Worm (Caenorhabditis elegans) whole organism, mixed stage, embryonic: ENCODE data around the gene srlf-30.

Experiments
- M03D4.4 ChIP-seq: sonication (generic microtip); optimal IDR thresholded peaks from 2 replicates; lab custom pipeline; 2017; ENCODE audit warnings: mild to moderate bottlenecking, missing genetic modification characterization, missing compliant biosample characterization
- bed-3 ChIP-seq: fragments of 200-800 bp; sonication (Bioruptor generic); optimal IDR thresholded peaks from 3 replicates; lab custom pipeline; 2018; ENCODE audit warnings: mild to moderate bottlenecking, missing genetic modification characterization, moderate library complexity, missing compliant biosample characterization
- blmp-1 ChIP-seq: fragments of 150-350 bp; optimal IDR thresholded peaks from 2 replicates; lab custom pipeline; 2014; ENCODE audit warnings: missing biosample characterization, missing genetic modification characterization
- ceh-39 ChIP-seq: fragments of 150-350 bp; optimal IDR thresholded peaks from 2 replicates; lab custom pipeline; 2014; ENCODE audit warnings: missing biosample characterization, missing genetic modification characterization
- ceh-43 ChIP-seq: fragments of 200-800 bp; sonication (Bioruptor generic); optimal IDR thresholded peaks from 2 replicates; lab custom pipeline; 2018; ENCODE audit warnings: mild to moderate bottlenecking, missing genetic modification characterization, moderate library complexity, missing compliant biosample characterization
- ces-1 ChIP-seq: fragments of 150-350 bp; optimal IDR thresholded peaks from 2 replicates; lab custom pipeline; 2014; ENCODE audit warnings: missing biosample characterization, missing genetic modification reagents, missing genetic modification characterization
- cnd-1 ChIP-seq: fragments of 200-800 bp; sonication (Bioruptor generic); optimal IDR thresholded peaks from 2 replicates; lab custom pipeline; 2018; ENCODE audit warnings: mild to moderate bottlenecking, missing genetic modification characterization, missing compliant biosample characterization
- drap-1 ChIP-seq: fragments of 200-800 bp; sonication (Bioruptor generic); optimal IDR thresholded peaks from 3 replicates; lab custom pipeline; 2018; ENCODE audit warnings: mild to moderate bottlenecking, missing genetic modification characterization, missing compliant biosample characterization
- elt-1 ChIP-seq: sonication (generic microtip); optimal IDR thresholded peaks from 2 replicates; lab custom pipeline; 2017; ENCODE audit warnings: missing genetic modification characterization, mild to moderate bottlenecking, missing compliant biosample characterization, antibody characterized with exemption, moderate library complexity, borderline replicate concordance; ENCODE audit not compliant: insufficient read depth
- flh-1 ChIP-seq: fragments of 200-800 bp; sonication (Bioruptor generic); optimal IDR thresholded peaks from 2 replicates; lab custom pipeline; 2018; ENCODE audit warnings: mild to moderate bottlenecking, missing genetic modification characterization, moderate library complexity, missing compliant biosample characterization
- ham-2 ChIP-seq: fragments of 200-800 bp; sonication (Bioruptor generic); optimal IDR thresholded peaks from 2 replicates; lab custom pipeline; 2018; ENCODE audit warnings: mild to moderate bottlenecking, missing genetic modification characterization, missing compliant biosample characterization
- hlh-1 ChIP-seq: fragments of 150-350 bp; optimal IDR thresholded peaks from 2 replicates; lab custom pipeline; 2014; ENCODE audit warnings: missing biosample characterization, missing genetic modification reagents, missing genetic modification characterization
- lin-13 ChIP-seq: fragments of 150-350 bp; optimal IDR thresholded peaks from 2 replicates; lab custom pipeline; 2014; ENCODE audit warnings: missing biosample characterization, missing genetic modification characterization
- lin-32 ChIP-seq: fragments of 200-800 bp; sonication (Bioruptor generic); optimal IDR thresholded peaks from 2 replicates; lab custom pipeline; 2018; ENCODE audit warnings: mild to moderate bottlenecking, missing genetic modification characterization, missing compliant biosample characterization
- mab-5 ChIP-seq: fragments of 150-350 bp; optimal IDR thresholded peaks from 2 replicates; lab custom pipeline; 2014; ENCODE audit warnings: missing biosample characterization, missing genetic modification characterization
- mep-1 ChIP-seq: fragments of 150-350 bp; optimal IDR thresholded peaks from 2 replicates; lab custom pipeline; 2017; ENCODE audit warnings: missing biosample characterization, missing genetic modification reagents, missing genetic modification characterization, inconsistent platforms
- mls-2 ChIP-seq: sonication (generic microtip); optimal IDR thresholded peaks from 2 replicates; lab custom pipeline; 2016; ENCODE audit warnings: mild to moderate bottlenecking, missing genetic modification characterization, moderate library complexity, missing compliant biosample characterization
- nhr-12 ChIP-seq: fragments of 150-350 bp; optimal IDR thresholded peaks from 2 replicates; lab custom pipeline; 2014; ENCODE audit warnings: missing biosample characterization, missing genetic modification characterization
- nhr-2 ChIP-seq: fragments of 150-350 bp; optimal IDR thresholded peaks from 2 replicates; lab custom pipeline; 2014; ENCODE audit warnings: missing biosample characterization, missing genetic modification characterization
- nhr-28 ChIP-seq: fragments of 150-350 bp; optimal IDR thresholded peaks from 2 replicates; lab custom pipeline; 2014; ENCODE audit warnings: missing biosample characterization, missing genetic modification characterization
- nhr-76 ChIP-seq: sonication (generic microtip); optimal IDR thresholded peaks from 2 replicates; lab custom pipeline; 2017; ENCODE audit warnings: missing biosample characterization, missing genetic modification characterization
- pha-4 ChIP-seq: fragments of 150-350 bp; optimal IDR thresholded peaks from 2 replicates; lab custom pipeline; 2018; ENCODE audit warnings: missing biosample characterization, missing genetic modification reagents, missing genetic modification characterization
- sem-2 ChIP-seq: fragments of 200-800 bp; sonication (Bioruptor generic); optimal IDR thresholded peaks from 2 replicates; lab custom pipeline; 2018; ENCODE audit warnings: mild to moderate bottlenecking, missing genetic modification characterization, missing compliant biosample characterization
- snpc-4 ChIP-seq: fragments of 150-350 bp; optimal IDR thresholded peaks from 2 replicates; lab custom pipeline; 2014; ENCODE audit warnings: missing biosample characterization, missing genetic modification characterization
- tbx-8 ChIP-seq: fragments of 200-800 bp; sonication (Bioruptor generic); optimal IDR thresholded peaks from 2 replicates; lab custom pipeline; 2018; ENCODE audit warnings: mild to moderate bottlenecking, missing genetic modification characterization, moderate library complexity, missing compliant biosample characterization
- unc-120 ChIP-seq: sonication (generic microtip); optimal IDR thresholded peaks from 2 replicates; lab custom pipeline; 2017; ENCODE audit warnings: missing genetic modification characterization, missing compliant biosample characterization; ENCODE audit not compliant: poor library complexity, severe bottlenecking
- unc-39 ChIP-seq: fragments of 150-350 bp; optimal IDR thresholded peaks from 2 replicates; lab custom pipeline; 2014; ENCODE audit warnings: missing biosample characterization, missing genetic modification characterization
- unc-62 ChIP-seq: fragments of 150-350 bp; optimal IDR thresholded peaks from 2 replicates; lab custom pipeline; 2014; ENCODE audit warnings: missing biosample characterization, missing genetic modification reagents, missing genetic modification characterization

The srlf-30 gene

DNA sequence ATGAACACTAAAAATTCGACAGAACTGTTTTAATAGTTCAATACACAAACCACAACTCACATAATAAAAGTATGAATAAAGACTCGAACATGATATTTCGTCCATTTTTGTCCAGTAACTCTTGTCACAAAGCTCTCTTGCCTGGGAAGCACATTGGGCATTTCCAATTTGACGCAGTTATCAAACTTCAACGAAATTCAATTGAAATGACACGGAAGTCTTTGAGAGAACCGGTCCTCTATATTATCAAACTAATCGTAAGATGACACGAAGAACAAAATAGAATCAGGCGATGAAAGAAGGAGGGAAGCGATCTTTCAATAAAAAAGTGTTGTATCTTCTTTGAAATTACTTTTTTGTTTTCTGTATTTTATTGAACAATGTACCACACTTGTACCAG is 45.1 kb upstream of the srlf-30 start, which contains the start of gene T11G6.3:
TSS of gene T11G6.3 (minus strand) at position 189 of the 400 bp plus-strand sequence.
- TF ChIP-seq ham-2 (GFP tag; lab: Kevin White, UChicago) (no peak), bed-3 (GFP tag; lab: Kevin White, UChicago) (no peak), ceh-43 (GFP tag; lab: Kevin White, UChicago) (no peak), cnd-1 (tag; lab: Kevin White, UChicago) (no peak), hlh-1 (tag; lab: Kevin White, UChicago) (no peak)

- TF ChIP-seq unc-39 (no peak), bed-3 (GFP tag; lab: Kevin White, UChicago) (no peak), mab-5 (tag; lab: Kevin White, UChicago) (no peak), blmp-1 (tag; lab: Kevin White, UChicago) (no peak), tbx-8 (GFP tag; lab: Kevin White, UChicago) (no peak)
Measured at ce11 chrIV:10855946-10856345, 44.2 kb upstream of the srlf-30 start.

- TF ChIP-seq bed-3 (GFP tag; lab: Kevin White, UChicago) (no peak), lin-13 (tag; lab: Kevin White, UChicago) (no peak), pha-4 (tag; lab: Kevin White, UChicago) (no peak), nhr-12 (no peak), mep-1 (tag; lab: Kevin White, UChicago) (no peak)
Measured at ce11 chrIV:10858300-10859016, 41.7 kb upstream of the srlf-30 start, which contains the start of the genes T11G6.2 and hars-1. T11G6.2 (minus strand) TSS chrIV:10858496. hars-1 (plus strand) TSS chrIV:10858957.

- no peak for TF ChIP-seq snpc-4 (tag; lab: Kevin White, UChicago)
- TF ChIP-seq mep-1 (tag; lab: Kevin White, UChicago), result no peak
- no peak for TF ChIP-seq lin-32
- TF ChIP-seq mls-2, result no peak
- TF ChIP-seq ceh-39 (tag; lab: Kevin White, UChicago), result no peak
- TF ChIP-seq hlh-1 (tag; lab: Kevin White, UChicago), result no peak
- TF ChIP-seq pha-4 (tag; lab: Kevin White, UChicago), result no peak
- no peak for TF ChIP-seq cnd-1 (tag; lab: Kevin White, UChicago)
- no peak for TF ChIP-seq elt-1
- no peak for TF ChIP-seq drap-1
- TF ChIP-seq lin-13 (tag; lab: Kevin White, UChicago), result no peak
- no peak for TF ChIP-seq nhr-28 (tag; lab: Kevin White, UChicago)
- no peak for TF ChIP-seq nhr-76
- no peak for TF ChIP-seq unc-62 (GFP tag; lab: Kevin White, UChicago)
- no peak for TF ChIP-seq M03D4.4
- no peak for TF ChIP-seq nhr-12
- no peak for TF ChIP-seq sem-2 (GFP tag; lab: Kevin White, UChicago)
Measured at ce11 chrIV:10861102-10861501, 39.1 kb upstream of the srlf-30 start, which contains the start of gene rbm-22. rbm-22 (plus strand) TSS chrIV:10861402.

ce11 chrIV:10864031-10864430 is 36.2 kb upstream of the srlf-30 start, which contains the start of gene nish-1:
nish-1 (plus strand) TSS chrIV:10864331.
- TF ChIP-seq unc-62 (GFP tag; lab: Kevin White, UChicago) (no peak), ces-1 (GFP tag; lab: Kevin White, UChicago) (no peak), unc-120 (tag; lab: Kevin White, UChicago) (no peak), mep-1 (tag; lab: Kevin White, UChicago) (no peak), flh-1 (GFP tag; lab: Kevin White, UChicago) (no peak), nhr-2 (no peak)
